Worm (Caenorhabditis elegans): ENCODE data around the gene fis-1.

The fis-1 gene

DNA sequence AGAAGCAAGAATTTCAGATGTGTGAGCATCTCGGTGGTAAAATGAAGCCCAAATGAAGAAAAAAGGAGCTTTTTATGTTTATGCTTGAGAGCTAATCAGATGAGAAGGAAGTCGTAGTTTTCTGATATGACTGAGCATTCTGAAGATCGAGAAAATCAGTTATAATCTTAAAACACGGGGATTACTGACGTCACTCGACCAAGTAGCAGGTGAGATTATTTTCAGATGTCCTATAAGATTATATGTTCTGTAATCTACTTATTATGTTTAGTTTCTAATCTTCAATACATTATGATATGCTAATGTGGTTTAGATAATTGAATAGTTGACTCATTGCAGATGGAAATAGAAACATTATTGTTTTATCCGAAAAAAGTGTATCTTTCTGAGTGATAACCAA, 9.2 kb upstream of the fis-1 start, which contains the start of gene ins-14:
Gene ins-14, minus strand, starts transcription at position 32 of the 400 bp plus-strand sequence.
- no peak for TF ChIP-seq hmg-1.1 (GFP tag; IDR thresholded peaks at IDR 0.05)
- no peak for TF ChIP-seq zfp-2 (tag; optimal IDR thresholded peaks at IDR 0.05)
- no peak for TF ChIP-seq nhr-10 (tag; optimal IDR thresholded peaks at IDR 0.05)
- TF ChIP-seq lim-7 (GFP tag; IDR thresholded peaks at IDR 0.05): no peak
- TF ChIP-seq rbr-2 (tag; optimal IDR thresholded peaks at IDR 0.05): no peak
- TF ChIP-seq gei-8 (GFP tag; optimal IDR thresholded peaks at IDR 0.05): no peak
- TF ChIP-seq snpc-1.2 (GFP tag; IDR thresholded peaks at IDR 0.05): no peak
- no peak for TF ChIP-seq daf-19 (GFP tag; conservative IDR thresholded peaks at IDR 0.05)
- no peak for TF ChIP-seq ztf-7 (tag; optimal IDR thresholded peaks at IDR 0.05)
- TF ChIP-seq mdt-29 (GFP tag; IDR thresholded peaks at IDR 0.05): no peak

- TF ChIP-seq F37D6.2 (tag; optimal IDR thresholded peaks at IDR 0.05) (no peak), zfp-3 (GFP tag; conservative IDR thresholded peaks at IDR 0.05) (no peak), egl-27 (tag; optimal IDR thresholded peaks at IDR 0.05) (no peak), nhr-77 (tag; optimal IDR thresholded peaks at IDR 0.05) (no peak), tag-97 (GFP tag; IDR thresholded peaks at IDR 0.05) (no peak), vab-7 (GFP tag; IDR thresholded peaks at IDR 0.05) (no peak), hmg-1.1 (GFP tag; IDR thresholded peaks at IDR 0.05) (no peak), mep-1 (tag; optimal IDR thresholded peaks at IDR 0.05) (no peak), gei-8 (GFP tag; optimal IDR thresholded peaks at IDR 0.05) (no peak), fkh-10 (GFP tag; optimal IDR thresholded peaks at IDR 0.05) (no peak), ctbp-1 (GFP tag; IDR thresholded peaks at IDR 0.05) (no peak)
Measured at ce11 chrII:6746404-6746803, 8.6 kb upstream of the fis-1 start, which contains the start of gene F41G3.5. Gene F41G3.5 (plus strand): TSS chrII:6746704.

DNA sequence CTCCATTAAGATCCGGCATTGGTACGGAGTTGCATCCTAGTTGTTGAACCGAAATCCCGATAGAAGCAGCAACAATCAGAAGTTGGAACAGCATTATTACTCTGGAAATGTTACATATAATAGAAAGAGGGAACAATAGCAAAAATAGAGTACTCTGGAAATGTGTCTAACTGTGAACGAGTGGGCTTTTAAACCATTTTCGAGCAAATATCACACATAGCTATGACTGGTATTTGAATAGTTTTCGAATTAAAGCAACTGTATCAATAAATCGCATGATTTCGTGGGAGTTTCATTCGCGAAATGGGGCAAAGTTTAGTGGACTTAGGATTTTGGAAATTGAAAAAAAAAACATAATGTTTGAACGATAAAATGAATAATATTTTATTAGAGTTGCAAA, 5.6 kb upstream of the fis-1 start, which contains the start of gene F41G3.10:
Gene F41G3.10, minus strand, starts transcription at position 101 of the 400 bp plus-strand sequence.
- TF ChIP-seq lin-15B (tag; optimal IDR thresholded peaks at IDR 0.05) (no peak), unc-62 (GFP tag; optimal IDR thresholded peaks at IDR 0.05 in 1 of 2) (no peak), unc-62 (tag; optimal IDR thresholded peaks at IDR 0.05) (no peak), ceh-82 (tag; optimal IDR thresholded peaks at IDR 0.05) (no peak)

- no peak for TF ChIP-seq lsy-2 (tag; optimal IDR thresholded peaks at IDR 0.05)
- no peak for TF ChIP-seq nhr-237 (tag; optimal IDR thresholded peaks at IDR 0.05)
- no peak for TF ChIP-seq lir-3 (tag; optimal IDR thresholded peaks at IDR 0.05)
- no peak for TF ChIP-seq rbr-2 (tag; optimal IDR thresholded peaks at IDR 0.05)
- no peak for TF ChIP-seq sdz-12 (GFP tag; optimal IDR thresholded peaks at IDR 0.05)
- no peak for TF ChIP-seq nhr-111 (GFP tag; optimal IDR thresholded peaks at IDR 0.05)
- TF ChIP-seq F49E8.2 (tag; optimal IDR thresholded peaks at IDR 0.05; ENCODE audit: borderline replicate concordance): no peak
- TF ChIP-seq saeg-2 (GFP tag; IDR thresholded peaks at IDR 0.05): no peak
- TF ChIP-seq nhr-42 (GFP tag; IDR thresholded peaks at IDR 0.05): no peak
- no peak for TF ChIP-seq F26F4.8 (GFP tag; conservative IDR thresholded peaks at IDR 0.05)
- no peak for TF ChIP-seq daf-19 (GFP tag; conservative IDR thresholded peaks at IDR 0.05)
- no peak for TF ChIP-seq vab-7 (GFP tag; IDR thresholded peaks at IDR 0.05)
- no peak for TF ChIP-seq zip-11 (GFP tag; IDR thresholded peaks at IDR 0.05)
- no peak for TF ChIP-seq arid-1 (GFP tag; conservative IDR thresholded peaks at IDR 0.05)
- TF ChIP-seq D1046.2 (GFP tag; IDR thresholded peaks at IDR 0.05): no peak
- no peak for TF ChIP-seq aha-1 (tag)
- TF ChIP-seq F10B5.3 (tag; optimal IDR thresholded peaks at IDR 0.05): no peak
Measured at ce11 chrII:6750929-6751328, 4.0 kb upstream of the fis-1 start, which contains the start of gene F41G3.20. Gene F41G3.20 (minus strand): TSS chrII:6751029.

Data from whole organism, L4 larva.